Fruit fly (Drosophila melanogaster): ENCODE results near the gene ras.

The ras gene

DNA sequence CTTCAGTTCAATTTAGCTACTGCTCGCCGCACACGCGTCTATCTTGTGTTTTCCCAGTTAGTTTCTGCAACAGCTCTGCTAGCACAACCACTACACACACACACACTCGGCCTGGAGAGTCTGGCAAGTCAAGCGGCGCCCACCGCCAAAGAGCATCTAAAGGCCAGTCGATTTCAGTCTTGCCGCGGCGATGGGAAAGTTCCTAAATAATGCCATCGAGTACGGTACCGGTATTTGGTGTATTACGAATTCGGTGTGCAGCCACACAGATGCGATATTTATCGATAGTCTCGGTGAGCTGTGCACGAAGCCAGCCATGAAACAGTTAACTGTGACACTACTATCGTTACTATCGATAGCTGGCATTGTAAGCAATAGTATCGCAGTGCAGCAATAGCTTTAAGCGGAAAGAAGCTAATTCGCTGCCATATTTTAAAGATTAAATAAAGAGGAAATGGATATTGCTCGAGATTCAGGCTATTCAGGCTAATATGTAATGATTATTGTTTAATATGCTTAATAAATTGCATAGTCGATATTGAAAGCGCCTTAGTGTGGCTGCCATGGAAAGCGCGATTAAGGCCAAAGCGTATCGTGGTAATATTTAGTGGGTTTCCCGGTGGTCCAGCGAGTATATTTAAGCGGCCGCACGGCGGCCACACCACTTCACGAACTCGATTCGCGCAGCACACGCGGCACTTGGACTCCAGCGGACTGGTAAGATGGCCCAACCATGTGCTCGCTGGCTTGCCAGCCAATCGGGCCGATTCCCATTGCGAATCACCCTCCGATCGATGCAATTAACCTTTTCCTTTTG is 679 bp downstream of the ras start, which contains the start of gene stx (continued):
- no peak for TF ChIP-seq fd96Cb (tag; optimal IDR thresholded peaks at IDR 0.05)
- TF ChIP-seq Xbp1 (GFP tag; optimal IDR thresholded peaks at IDR 0.05), result no peak
- TF ChIP-seq Ravus (GFP tag; IDR thresholded peaks at IDR 0.05), result no peak
- TF ChIP-seq jing (GFP tag; optimal IDR thresholded peaks at IDR 0.05), result no peak
- TF ChIP-seq Nf-YB (GFP tag; optimal IDR thresholded peaks at IDR 0.05), result peak; percentile 5
- TF ChIP-seq row (GFP tag; IDR thresholded peaks at IDR 0.05), result peak; percentile 69
- peak; percentile 97 for TF ChIP-seq CG2129 (GFP tag; IDR thresholded peaks at IDR 0.05; ENCODE audit: partially characterized antibody)
- TF ChIP-seq CG17612 (GFP tag; IDR thresholded peaks at IDR 0.05), result 0 out of 2 replicates have a peak, but pooled peaks have one; percentile 32
- TF ChIP-seq Sox102F (GFP tag; optimal IDR thresholded peaks at IDR 0.05), result no peak
- no peak for TF ChIP-seq CG10462 (GFP tag; optimal IDR thresholded peaks at IDR 0.05)
- peak; percentile 62 for TF ChIP-seq CG12659 (GFP tag; optimal IDR thresholded peaks at IDR 0.05)
- peak; percentile 92 for TF ChIP-seq hbn (GFP tag; IDR thresholded peaks at IDR 0.05; ENCODE audit: partially characterized antibody)
- TF ChIP-seq slp2 (GFP tag; optimal IDR thresholded peaks at IDR 0.05), result no peak
- no peak for TF ChIP-seq ab (GFP tag; optimal IDR thresholded peaks at IDR 0.05)
- no peak for TF ChIP-seq TFAM (GFP tag; optimal IDR thresholded peaks at IDR 0.05)
- peak; percentile 71; the same call in 1 of the 2 replicates for TF ChIP-seq rib (GFP tag; IDR thresholded peaks at IDR 0.05)
- no peak for TF ChIP-seq CG1233 (GFP tag; optimal IDR thresholded peaks at IDR 0.05)
- peak; percentile 100 for TF ChIP-seq knrl (GFP tag; IDR thresholded peaks at IDR 0.05; ENCODE audit: partially characterized antibody)
- no peak; the same call in 1 of the 2 replicates for TF ChIP-seq ham (GFP tag; IDR thresholded peaks at IDR 0.05)
- peak; percentile 87 for TF ChIP-seq tna (GFP tag; IDR thresholded peaks at IDR 0.05; ENCODE audit: partially characterized antibody)
- no peak for TF ChIP-seq ac (GFP tag; optimal IDR thresholded peaks at IDR 0.05)
- peak; percentile 39 for TF ChIP-seq D (optimal IDR thresholded peaks at IDR 0.05)
- TF ChIP-seq D (GFP tag; optimal IDR thresholded peaks at IDR 0.05), result no peak
- TF ChIP-seq CG30020 (tag; optimal IDR thresholded peaks at IDR 0.05), result peak; percentile 36
- no peak for TF ChIP-seq Hr3 (GFP tag; optimal IDR thresholded peaks at IDR 0.05)
- no peak for TF ChIP-seq ap (GFP tag; IDR thresholded peaks at IDR 0.05)
- no peak for TF ChIP-seq dan (GFP tag; IDR thresholded peaks at IDR 0.05)
- peak; percentile 35 for TF ChIP-seq vvl (GFP tag; IDR thresholded peaks at IDR 0.05)
- no peak for TF ChIP-seq CG3726 (GFP tag; IDR thresholded peaks at IDR 0.05)
- TF ChIP-seq maf-S (GFP tag; optimal IDR thresholded peaks at IDR 0.05), result no peak
- no peak for TF ChIP-seq Lim3 (GFP tag; IDR thresholded peaks at IDR 0.05)
- peak; percentile 44 for TF ChIP-seq CG2875 (GFP tag; optimal IDR thresholded peaks at IDR 0.05)
- TF ChIP-seq CG9932 (GFP tag; IDR thresholded peaks at IDR 0.05), result peak; percentile 51; the same call in 1 of the 2 replicates
- TF ChIP-seq zfh1 (GFP tag; IDR thresholded peaks at IDR 0.05), result peak; percentile 48; the same call in 2 of the 3 replicates
- TF ChIP-seq NC2α (GFP tag; optimal IDR thresholded peaks at IDR 0.05), result peak; percentile 40
- no peak for TF ChIP-seq usp (GFP tag; optimal IDR thresholded peaks at IDR 0.05)
- peak; percentile 96 for TF ChIP-seq CG6791 (GFP tag; IDR thresholded peaks at IDR 0.05; ENCODE audit: partially characterized antibody)
- no peak for TF ChIP-seq CG6683 (GFP tag; optimal IDR thresholded peaks at IDR 0.05)
- no peak for TF ChIP-seq ERR (GFP tag; optimal IDR thresholded peaks at IDR 0.05)
- TF ChIP-seq vfl (GFP tag; optimal IDR thresholded peaks at IDR 0.05), result no peak
- TF ChIP-seq Hand (GFP tag; optimal IDR thresholded peaks at IDR 0.05), result no peak
- TF ChIP-seq kah (GFP tag; optimal IDR thresholded peaks at IDR 0.05), result peak; percentile 18
- peak; percentile 42; the same call in 3 of the 4 replicates for TF ChIP-seq Gug (GFP tag; IDR thresholded peaks at IDR 0.05)
- no peak for TF ChIP-seq Hey (tag; optimal IDR thresholded peaks at IDR 0.05)
- no peak for TF ChIP-seq NK7.1 (GFP tag; optimal IDR thresholded peaks at IDR 0.05)
- TF ChIP-seq C15 (GFP tag; IDR thresholded peaks at IDR 0.05), result no peak
- TF ChIP-seq sob (GFP tag; IDR thresholded peaks at IDR 0.05), result peak; percentile 59; the same call in 1 of the 2 replicates
- TF ChIP-seq Dref (GFP tag; IDR thresholded peaks at IDR 0.05), result peak; percentile 85
- no peak for TF ChIP-seq pb (GFP tag; optimal IDR thresholded peaks at IDR 0.05)
- TF ChIP-seq dpn (GFP tag; optimal IDR thresholded peaks at IDR 0.05), result no peak

All from whole organism, embryonic.